Worm (Caenorhabditis elegans) whole organism, L2 larva: ENCODE results near the gene cdh-10.
A peak's percentile ranks its signal among the peaks of the same experiment; 100 is the strongest.

ENCODE experiments used
- C34F6.9 ChIP-seq: fragments of 150-350 bp; optimal IDR thresholded peaks from 2 replicates; lab custom pipeline; 2014; ENCODE audit warnings: missing biosample characterization, missing genetic modification characterization
- R02D3.7 ChIP-seq: fragments of 150-350 bp; optimal IDR thresholded peaks from 2 replicates; lab custom pipeline; 2014; ENCODE audit warnings: missing biosample characterization, missing genetic modification characterization
- Y55F3AM.14 ChIP-seq: fragments of 200-800 bp; sonication (Bioruptor generic); optimal IDR thresholded peaks from 2 replicates; lab custom pipeline; 2018; ENCODE audit warnings: mild to moderate bottlenecking, missing genetic modification characterization, missing compliant biosample characterization
- ZK546.5 ChIP-seq: sonication (generic microtip); optimal IDR thresholded peaks from 2 replicates; lab custom pipeline; 2017; ENCODE audit warnings: missing biosample characterization, missing genetic modification characterization
- alr-1 ChIP-seq: fragments of 150-350 bp; optimal IDR thresholded peaks from 2 replicates; lab custom pipeline; 2014; ENCODE audit warnings: missing biosample characterization, missing genetic modification characterization
- aly-2 ChIP-seq: fragments of 150-350 bp; optimal IDR thresholded peaks from 2 replicates; lab custom pipeline; 2014; ENCODE audit warnings: missing biosample characterization, missing genetic modification characterization
- ama-1 ChIP-seq: fragments of 150-350 bp; optimal IDR thresholded peaks from 2 replicates; lab custom pipeline; 2018; ENCODE audit warnings: inconsistent platforms
- blmp-1 ChIP-seq: sonication (generic microtip); optimal IDR thresholded peaks from 2 replicates; lab custom pipeline; 2017; ENCODE audit warnings: missing genetic modification characterization, mild to moderate bottlenecking, missing compliant biosample characterization, antibody characterized with exemption, moderate library complexity; ENCODE audit not compliant: insufficient read depth
- ceh-16 ChIP-seq: fragments of 150-350 bp; optimal IDR thresholded peaks from 2 replicates; lab custom pipeline; 2014; ENCODE audit warnings: missing biosample characterization, missing genetic modification characterization
- ceh-82 ChIP-seq: fragments of 150-350 bp; optimal IDR thresholded peaks from 2 replicates; lab custom pipeline; 2014; ENCODE audit warnings: missing biosample characterization, missing genetic modification characterization
- dmd-4 ChIP-seq: sonication (generic microtip); optimal IDR thresholded peaks from 2 replicates; lab custom pipeline; 2017; ENCODE audit warnings: missing biosample characterization, missing genetic modification characterization
- egl-27 ChIP-seq: sonication (generic microtip); optimal IDR thresholded peaks from 3 replicates; lab custom pipeline; 2017; ENCODE audit warnings: missing biosample characterization, missing genetic modification reagents, missing genetic modification characterization
- elt-1 ChIP-seq: fragments of 150-350 bp; optimal IDR thresholded peaks from 2 replicates; lab custom pipeline; 2014; ENCODE audit warnings: missing biosample characterization, missing genetic modification characterization
- elt-3 ChIP-seq: sonication (generic microtip); optimal IDR thresholded peaks from 2 replicates; lab custom pipeline; 2017; ENCODE audit warnings: missing biosample characterization, missing genetic modification characterization
- fos-1 ChIP-seq: fragments of 150-350 bp; optimal IDR thresholded peaks from 2 replicates; lab custom pipeline; 2014; ENCODE audit warnings: missing biosample characterization, missing genetic modification characterization
- gmeb-1 ChIP-seq: fragments of 150-350 bp; optimal IDR thresholded peaks from 2 replicates; lab custom pipeline; 2014; ENCODE audit warnings: missing biosample characterization, missing genetic modification characterization
- lin-11 ChIP-seq: fragments of 150-350 bp; sonication (generic microtip); optimal IDR thresholded peaks from 2 replicates; lab custom pipeline; 2014; ENCODE audit warnings: missing biosample characterization, missing genetic modification characterization, inconsistent platforms, mixed read lengths
- lin-13 ChIP-seq: fragments of 150-350 bp; optimal IDR thresholded peaks from 2 replicates; lab custom pipeline; 2014; ENCODE audit warnings: missing biosample characterization, missing genetic modification reagents, missing genetic modification characterization
- lin-39 ChIP-seq: fragments of 150-350 bp; optimal IDR thresholded peaks from 2 replicates; lab custom pipeline; 2014; ENCODE audit warnings: missing biosample characterization, missing genetic modification reagents, missing genetic modification characterization
- mab-5 ChIP-seq: fragments of 150-350 bp; optimal IDR thresholded peaks from 2 replicates; lab custom pipeline; 2014; ENCODE audit warnings: missing biosample characterization, missing genetic modification characterization
- mbf-1 ChIP-seq: sonication (generic microtip); optimal IDR thresholded peaks from 2 replicates; lab custom pipeline; 2017; ENCODE audit warnings: missing biosample characterization, missing genetic modification characterization
- nhr-10 ChIP-seq: sonication (generic microtip); optimal IDR thresholded peaks from 2 replicates; lab custom pipeline; 2017; ENCODE audit warnings: missing biosample characterization, missing genetic modification characterization
- nhr-12 ChIP-seq: fragments of 150-350 bp; optimal IDR thresholded peaks from 2 replicates; lab custom pipeline; 2014; ENCODE audit warnings: missing biosample characterization, missing genetic modification characterization
- nhr-129 ChIP-seq: fragments of 150-350 bp; optimal IDR thresholded peaks from 2 replicates; lab custom pipeline; 2014; ENCODE audit warnings: missing biosample characterization, missing genetic modification characterization
- nhr-21 ChIP-seq: fragments of 150-350 bp; optimal IDR thresholded peaks from 2 replicates; lab custom pipeline; 2014; ENCODE audit warnings: missing biosample characterization, missing genetic modification characterization
- nhr-237 ChIP-seq: fragments of 150-350 bp; optimal IDR thresholded peaks from 2 replicates; lab custom pipeline; 2014; ENCODE audit warnings: missing biosample characterization, missing genetic modification characterization
- nhr-25 ChIP-seq: fragments of 150-350 bp; sonication (generic microtip); optimal IDR thresholded peaks from 3 replicates; lab custom pipeline; 2014; ENCODE audit warnings: missing biosample characterization, missing genetic modification characterization
- nhr-77 ChIP-seq: fragments of 150-350 bp; optimal IDR thresholded peaks from 2 replicates; lab custom pipeline; 2014; ENCODE audit warnings: missing biosample characterization, missing genetic modification characterization
- peb-1 ChIP-seq: fragments of 150-350 bp; optimal IDR thresholded peaks from 2 replicates; lab custom pipeline; 2014; ENCODE audit warnings: missing biosample characterization, missing genetic modification characterization
- skn-1 ChIP-seq: sonication (generic microtip); optimal IDR thresholded peaks from 2 replicates; lab custom pipeline; 2017; ENCODE audit warnings: missing biosample characterization, missing genetic modification characterization
- sma-3 ChIP-seq: sonication (generic microtip); optimal IDR thresholded peaks from 2 replicates; lab custom pipeline; 2016; ENCODE audit warnings: missing genetic modification reagents, missing genetic modification characterization, missing compliant biosample characterization
- sma-9 ChIP-seq, 2 experiments: fragments of 150-350 bp in 1 of 2; sonication (generic microtip) in 1 of 2; optimal IDR thresholded peaks; 2 replicates each; lab custom pipeline; 2014 to 2016; ENCODE audit warnings: missing genetic modification characterization in 2 of 2, mild to moderate bottlenecking in 1 of 2, missing biosample characterization in 1 of 2, missing compliant biosample characterization in 1 of 2, missing genetic modification reagents in 1 of 2, moderate library complexity in 1 of 2
- unc-39 ChIP-seq: fragments of 150-350 bp; optimal IDR thresholded peaks from 2 replicates; lab custom pipeline; 2014; ENCODE audit warnings: missing biosample characterization, missing genetic modification characterization
- unc-55 ChIP-seq: fragments of 150-350 bp; sonication (generic microtip); optimal IDR thresholded peaks from 3 replicates; lab custom pipeline; 2014; ENCODE audit warnings: missing biosample characterization, missing genetic modification reagents, missing genetic modification characterization
- unc-62 ChIP-seq: fragments of 150-350 bp; optimal IDR thresholded peaks from 2 replicates; lab custom pipeline; 2014; ENCODE audit warnings: missing biosample characterization, missing genetic modification reagents, missing genetic modification characterization
- ztf-1 ChIP-seq: fragments of 200-800 bp; sonication (Bioruptor generic); conservative IDR thresholded peaks from 2 replicates; pipeline ENCODE4 v1.3.6; 2022; ENCODE audit warnings: missing genetic modification characterization, missing compliant biosample characterization
- ztf-11 ChIP-seq: sonication (generic microtip); optimal IDR thresholded peaks from 2 replicates; lab custom pipeline; 2017; ENCODE audit warnings: missing biosample characterization, missing genetic modification characterization
- ztf-4 ChIP-seq: fragments of 150-350 bp; optimal IDR thresholded peaks from 2 replicates; lab custom pipeline; 2014; ENCODE audit warnings: missing biosample characterization, missing genetic modification characterization

The cdh-10 gene

ce11 chrIV:2408437-2408836 lies 54.7 kb downstream of the cdh-10 start (continued):
- peak; percentile 93 for TF ChIP-seq lin-13
- TF ChIP-seq mbf-1, result no peak
- peak; percentile 73 for TF ChIP-seq sma-3
- no peak for TF ChIP-seq nhr-237 (tag; lab: Kevin White, UChicago)
- TF ChIP-seq elt-1, result no peak
- TF ChIP-seq fos-1 (tag; lab: Kevin White, UChicago), result peak; percentile 80
- TF ChIP-seq ama-1, result no peak
- TF ChIP-seq ceh-82 (tag; lab: Kevin White, UChicago), result peak; percentile 45
- TF ChIP-seq gmeb-1 (tag; lab: Kevin White, UChicago), result peak; percentile 85
- TF ChIP-seq nhr-77 (tag; lab: Kevin White, UChicago), result no peak
- TF ChIP-seq Y55F3AM.14 (GFP tag; lab: Kevin White, UChicago), result peak; percentile 80
- TF ChIP-seq blmp-1 (tag; lab: Kevin White, UChicago), result peak; percentile 25
- peak; percentile 32 for TF ChIP-seq egl-27 (tag; lab: Kevin White, UChicago)
- no peak for TF ChIP-seq unc-62
- peak; percentile 52 for TF ChIP-seq ceh-16 (tag; lab: Kevin White, UChicago)
- TF ChIP-seq nhr-10 (tag; lab: Kevin White, UChicago), result no peak
- TF ChIP-seq lin-11 (tag; lab: Kevin White, UChicago), result peak; percentile 65
- TF ChIP-seq skn-1 (tag; lab: Kevin White, UChicago), result no peak

ce11 chrIV:2407704-2408103 lies 55.5 kb downstream of the cdh-10 start:
- TF ChIP-seq ztf-4, result no peak
- no peak for TF ChIP-seq peb-1 (tag; lab: Kevin White, UChicago)
- TF ChIP-seq nhr-129, result no peak
- TF ChIP-seq, all 48 proteins: peak for 0

ce11 chrIV:2403374-2403773 lies 59.8 kb downstream of the cdh-10 start:
- no peak for TF ChIP-seq ztf-11 (tag; lab: Kevin White, UChicago)
- TF ChIP-seq nhr-77 (tag; lab: Kevin White, UChicago), result no peak
- no peak for TF ChIP-seq ztf-4
- TF ChIP-seq elt-3 (tag; lab: Kevin White, UChicago), result no peak
- no peak for TF ChIP-seq nhr-25 (tag; lab: Kevin White, UChicago)
- TF ChIP-seq ceh-16 (tag; lab: Kevin White, UChicago), result no peak
- TF ChIP-seq Y55F3AM.14 (GFP tag; lab: Kevin White, UChicago), result no peak
- no peak for TF ChIP-seq unc-39
- TF ChIP-seq dmd-4 (tag; lab: Kevin White, UChicago), result no peak
- TF ChIP-seq elt-1, result no peak
- TF ChIP-seq gmeb-1 (tag; lab: Kevin White, UChicago), result no peak
- no peak for TF ChIP-seq aly-2
- no peak for TF ChIP-seq lin-39 (tag; lab: Kevin White, UChicago)
- no peak for TF ChIP-seq peb-1 (tag; lab: Kevin White, UChicago)

ce11 chrIV:2400651-2401050 lies 62.5 kb downstream of the cdh-10 start:
- TF ChIP-seq nhr-21 (no peak), skn-1 (tag; lab: Kevin White, UChicago) (no peak), R02D3.7 (tag; lab: Kevin White, UChicago) (no peak), fos-1 (tag; lab: Kevin White, UChicago) (no peak), nhr-12 (tag; lab: Kevin White, UChicago) (no peak), ztf-1 (GFP tag; lab: Robert Waterston, UW) (no peak), unc-39 (no peak), Y55F3AM.14 (GFP tag; lab: Kevin White, UChicago) (no peak), ZK546.5 (tag; lab: Kevin White, UChicago) (no peak), dmd-4 (tag; lab: Kevin White, UChicago) (no peak), sma-9 (GFP tag; optimal IDR thresholded peaks at IDR 0.05; lab: Kevin White, UChicago) (no peak), sma-9 (tag; optimal IDR thresholded peaks at IDR 0.05; lab: Kevin White, UChicago) (no peak), C34F6.9 (no peak), ceh-16 (tag; lab: Kevin White, UChicago) (no peak), gmeb-1 (tag; lab: Kevin White, UChicago) (no peak), unc-55 (no peak)
- TF ChIP-seq, all 48 proteins: peak for 0

- no peak for TF ChIP-seq alr-1 (tag; lab: Kevin White, UChicago)
- no peak for TF ChIP-seq unc-39
- no peak for TF ChIP-seq elt-3 (tag; lab: Kevin White, UChicago)
- TF ChIP-seq dmd-4 (tag; lab: Kevin White, UChicago), result no peak
- TF ChIP-seq elt-1, result no peak
- TF ChIP-seq skn-1 (tag; lab: Kevin White, UChicago), result no peak
- no peak for TF ChIP-seq mab-5 (tag; lab: Kevin White, UChicago)
Measured at ce11 chrIV:2399420-2399819, 63.7 kb downstream of the cdh-10 start, which contains the start of gene Y38F2AR.10. Y38F2AR.10 (minus strand) TSS chrIV:2399520.
